Fruit fly (Drosophila melanogaster) whole organism, prepupa: ENCODE measurements around the gene CG14990.

Source experiments
- Blimp-1 ChIP-seq: fragments of 200-800 bp; sonication (Bioruptor generic); optimal IDR thresholded peaks from 3 replicates; lab custom pipeline; 2017; ENCODE audit warnings: missing biosample characterization, missing genetic modification characterization, mild to moderate bottlenecking, moderate library complexity, missing genetic modification reagents
- CG10669 ChIP-seq: fragments of 200-800 bp; sonication (Bioruptor generic); optimal IDR thresholded peaks from 3 replicates; lab custom pipeline; 2018; ENCODE audit warnings: missing biosample characterization, mild to moderate bottlenecking, missing genetic modification characterization, moderate library complexity
- CG11762 ChIP-seq: fragments of 200-800 bp; sonication (Bioruptor generic); optimal IDR thresholded peaks from 3 replicates; lab custom pipeline; 2016; ENCODE audit warnings: missing biosample characterization, missing genetic modification characterization; ENCODE audit not compliant: insufficient read depth
- CG11902 ChIP-seq: fragments of 200-800 bp; sonication (Bioruptor generic); optimal IDR thresholded peaks from 3 replicates; lab custom pipeline; 2016; ENCODE audit warnings: missing biosample characterization, missing genetic modification characterization
- CG15336 ChIP-seq: fragments of 200-800 bp; sonication (Bioruptor generic); IDR thresholded peaks from 2 replicates; pipeline ENCODE4 v1.3.6; 2022; ENCODE audit warnings: missing biosample characterization, missing genetic modification characterization
- CG16779 ChIP-seq: fragments of 200-800 bp; sonication (Bioruptor generic); optimal IDR thresholded peaks from 3 replicates; lab custom pipeline; 2017; ENCODE audit warnings: missing biosample characterization, mild to moderate bottlenecking, missing genetic modification characterization
- CG3032 ChIP-seq: fragments of 200-800 bp; optimal IDR thresholded peaks from 2 replicates; lab custom pipeline; 2019; ENCODE audit warnings: missing biosample characterization, mild to moderate bottlenecking, missing genetic modification characterization, moderate library complexity
- CG34406 ChIP-seq: fragments of 200-800 bp; sonication (Bioruptor generic); optimal IDR thresholded peaks from 3 replicates; lab custom pipeline; 2016; ENCODE audit warnings: missing biosample characterization, missing genetic modification characterization
- CG6276 ChIP-seq: fragments of 200-800 bp; sonication (Bioruptor generic); optimal IDR thresholded peaks from 2 replicates; lab custom pipeline; 2017; ENCODE audit warnings: missing biosample characterization, mild to moderate bottlenecking, missing genetic modification characterization
- CG6808 ChIP-seq: fragments of 200-800 bp; sonication (Bioruptor generic); optimal IDR thresholded peaks from 3 replicates; lab custom pipeline; 2017; ENCODE audit warnings: missing biosample characterization, missing genetic modification characterization, mild to moderate bottlenecking, moderate library complexity, missing genetic modification reagents
- CG7368 ChIP-seq: fragments of 200-800 bp; sonication (Bioruptor generic); optimal IDR thresholded peaks from 3 replicates; lab custom pipeline; 2016; ENCODE audit warnings: missing biosample characterization, missing genetic modification characterization
- CG8119 ChIP-seq: fragments of 200-800 bp; sonication (Bioruptor generic); IDR thresholded peaks from 3 replicates; pipeline ENCODE4 v1.3.6; 2022; ENCODE audit warnings: missing biosample characterization, missing genetic modification characterization
- CG8632 ChIP-seq: fragments of 200-800 bp; sonication (Bioruptor generic); optimal IDR thresholded peaks from 3 replicates; lab custom pipeline; 2016; ENCODE audit warnings: missing biosample characterization, missing genetic modification characterization
- CG9139 ChIP-seq: fragments of 200-800 bp; sonication (Bioruptor generic); optimal IDR thresholded peaks from 3 replicates; lab custom pipeline; 2017; ENCODE audit warnings: missing biosample characterization, mild to moderate bottlenecking, missing genetic modification characterization
- Eip75B ChIP-seq: fragments of 200-800 bp; sonication (Bioruptor generic); optimal IDR thresholded peaks from 3 replicates; lab custom pipeline; 2016; ENCODE audit warnings: missing biosample characterization, missing genetic modification characterization
- Eip78C ChIP-seq: fragments of 200-800 bp; sonication (Bioruptor generic); peaks from one replicate; lab custom pipeline; 2016; ENCODE audit warnings: missing biosample characterization, missing genetic modification characterization
- Eip93F ChIP-seq: fragments of 200-800 bp; sonication (Bioruptor generic); optimal IDR thresholded peaks from 2 replicates; lab custom pipeline; 2016; ENCODE audit warnings: missing biosample characterization, mild to moderate bottlenecking, missing genetic modification characterization
- Ets21C ChIP-seq: fragments of 200-800 bp; sonication (Bioruptor generic); optimal IDR thresholded peaks from 3 replicates; lab custom pipeline; 2016; ENCODE audit warnings: missing biosample characterization, missing genetic modification characterization
- Ets96B ChIP-seq: fragments of 200-800 bp; optimal IDR thresholded peaks from 2 replicates; lab custom pipeline; 2019; ENCODE audit warnings: missing biosample characterization, mild to moderate bottlenecking, missing genetic modification characterization, moderate library complexity
- Hr38 ChIP-seq: sonication (Bioruptor generic); optimal IDR thresholded peaks from 2 replicates; lab custom pipeline; 2016; ENCODE audit warnings: missing biosample characterization, missing genetic modification characterization
- Hr39 ChIP-seq: fragments of 200-800 bp; sonication (Bioruptor generic); optimal IDR thresholded peaks from 2 replicates; lab custom pipeline; 2016; ENCODE audit warnings: missing biosample characterization, missing genetic modification characterization
- Hr4 ChIP-seq: fragments of 200-800 bp; sonication (Bioruptor generic); optimal IDR thresholded peaks from 3 replicates; lab custom pipeline; 2016; ENCODE audit warnings: missing biosample characterization, missing genetic modification characterization
- Met ChIP-seq: fragments of 200-800 bp; sonication (Bioruptor generic); optimal IDR thresholded peaks from 3 replicates; lab custom pipeline; 2016; ENCODE audit warnings: missing biosample characterization, missing genetic modification characterization
- Sox102F ChIP-seq: fragments of 200-800 bp; sonication (Bioruptor generic); optimal IDR thresholded peaks from 2 replicates; lab custom pipeline; 2016; ENCODE audit warnings: missing biosample characterization, mild to moderate bottlenecking, missing genetic modification characterization
- Sox14 ChIP-seq: fragments of 200-800 bp; sonication (Bioruptor generic); optimal IDR thresholded peaks from 3 replicates; lab custom pipeline; 2016; ENCODE audit warnings: missing biosample characterization, missing genetic modification characterization
- achi ChIP-seq: fragments of 200-800 bp; sonication (Bioruptor generic); optimal IDR thresholded peaks from 3 replicates; lab custom pipeline; 2016; ENCODE audit warnings: missing biosample characterization, missing genetic modification characterization
- dac ChIP-seq: fragments of 200-800 bp; sonication (Bioruptor generic); optimal IDR thresholded peaks from 2 replicates; lab custom pipeline; 2017; ENCODE audit warnings: missing biosample characterization, mild to moderate bottlenecking, missing genetic modification characterization
- dsx ChIP-seq: fragments of 200-800 bp; optimal IDR thresholded peaks from 3 replicates; lab custom pipeline; 2019; ENCODE audit warnings: missing biosample characterization, mild to moderate bottlenecking, missing genetic modification characterization, moderate library complexity; ENCODE audit not compliant: poor library complexity, severe bottlenecking
- eg ChIP-seq: fragments of 200-800 bp; sonication (Bioruptor generic); IDR thresholded peaks from 3 replicates; pipeline ENCODE4 v1.3.6; 2022; ENCODE audit warnings: missing biosample characterization, missing genetic modification characterization
- esn ChIP-seq: fragments of 200-800 bp; sonication (Bioruptor generic); optimal IDR thresholded peaks from 2 replicates; lab custom pipeline; 2016; ENCODE audit warnings: missing biosample characterization, mild to moderate bottlenecking, missing genetic modification characterization, moderate library complexity
- fd59A ChIP-seq: fragments of 200-800 bp; sonication (Bioruptor generic); optimal IDR thresholded peaks from 2 replicates; lab custom pipeline; 2017; ENCODE audit warnings: missing biosample characterization, mild to moderate bottlenecking, missing genetic modification characterization, missing genetic modification reagents
- fd85E ChIP-seq: fragments of 200-800 bp; sonication (Bioruptor generic); optimal IDR thresholded peaks from 3 replicates; lab custom pipeline; 2016; ENCODE audit warnings: missing biosample characterization, missing genetic modification characterization
- fkh ChIP-seq: fragments of 200-800 bp; sonication (Bioruptor generic); optimal IDR thresholded peaks from 3 replicates; lab custom pipeline; 2017; ENCODE audit warnings: missing biosample characterization, mild to moderate bottlenecking, missing genetic modification characterization, moderate library complexity
- lz ChIP-seq: fragments of 200-800 bp; sonication (Bioruptor generic); optimal IDR thresholded peaks from 3 replicates; lab custom pipeline; 2016; ENCODE audit warnings: missing biosample characterization, missing genetic modification characterization
- ss ChIP-seq, 2 experiments: fragments of 200-800 bp; sonication (Bioruptor generic); optimal IDR thresholded peaks; 2 replicates in 1 of 2; 3 replicates in 1 of 2; lab custom pipeline; 2017 to 2018; ENCODE audit warnings: mild to moderate bottlenecking in 2 of 2, missing biosample characterization in 2 of 2, missing genetic modification characterization in 2 of 2, moderate library complexity in 1 of 2
- svp ChIP-seq: fragments of 200-800 bp; sonication (Bioruptor generic); peaks from one replicate; lab custom pipeline; 2016; ENCODE audit warnings: missing biosample characterization, missing genetic modification characterization
- topi ChIP-seq: fragments of 200-800 bp; sonication (Bioruptor generic); optimal IDR thresholded peaks from 3 replicates; lab custom pipeline; 2016; ENCODE audit warnings: missing biosample characterization, missing genetic modification characterization
- vri ChIP-seq: fragments of 200-800 bp; sonication (Bioruptor generic); optimal IDR thresholded peaks from 3 replicates; lab custom pipeline; 2016; ENCODE audit warnings: missing biosample characterization, mild to moderate bottlenecking, missing genetic modification characterization

The CG14990 gene

DNA sequence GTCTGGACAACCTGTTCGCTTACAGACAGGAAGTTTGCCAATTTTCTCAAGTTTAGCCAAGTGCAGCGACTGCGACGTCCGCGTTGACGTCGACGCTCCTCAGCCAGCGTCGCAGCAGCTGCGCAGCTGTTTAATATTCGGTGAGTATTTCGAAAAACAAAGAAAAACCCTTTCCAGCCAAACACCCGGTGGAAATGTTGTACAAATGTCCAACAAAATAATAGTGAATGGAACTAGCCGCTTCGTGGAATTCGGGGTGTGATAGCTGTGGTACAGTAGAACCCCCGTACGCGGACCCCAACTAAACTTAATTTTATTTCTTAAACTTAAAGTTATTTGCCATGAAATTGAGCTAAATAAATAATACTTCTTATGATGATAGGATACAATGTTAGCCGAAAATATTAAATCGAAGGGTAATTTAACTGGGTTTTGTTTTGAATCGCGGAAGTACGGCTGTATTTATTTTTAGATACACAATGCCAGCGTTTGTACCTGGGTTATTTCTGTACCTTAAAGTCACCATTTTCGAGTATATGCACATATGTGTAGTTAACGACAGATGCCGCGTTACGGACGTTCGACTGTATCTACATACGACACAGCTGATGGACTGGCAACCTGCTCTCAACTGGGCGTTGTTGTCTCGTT lies 16.0 kb downstream of the CG14990 start (continued):
- TF ChIP-seq Hr39 (GFP tag; lab: Kevin White, UChicago), result peak; percentile 60
- no peak for TF ChIP-seq Blimp-1 (GFP tag; lab: Kevin White, UChicago)
- TF ChIP-seq esn (GFP tag; lab: Kevin White, UChicago), result peak; percentile 61
- peak; percentile 56 for TF ChIP-seq CG34406 (GFP tag; lab: Kevin White, UChicago)
- peak; percentile 74 for TF ChIP-seq CG8119
- TF ChIP-seq Eip75B (GFP tag; lab: Kevin White, UChicago), result peak; percentile 72
- peak; percentile 68 for TF ChIP-seq achi
- peak; percentile 51 to 77 for TF ChIP-seq ss (GFP tag; optimal IDR thresholded peaks at IDR 0.05; lab: Kevin White, UChicago)
- TF ChIP-seq Met, result peak; percentile 67
- TF ChIP-seq CG15336, result peak; percentile 71
- TF ChIP-seq Hr38 (GFP tag; lab: Kevin White, UChicago), result no peak
- peak; percentile 71; the same call in 2 of the 3 replicates for TF ChIP-seq eg
- TF ChIP-seq Ets96B (tag; lab: Kevin White, UChicago), result peak; percentile 53
- no peak for TF ChIP-seq CG9139 (GFP tag; lab: Kevin White, UChicago)
- peak; percentile 28 for TF ChIP-seq dsx (GFP tag; lab: Kevin White, UChicago)
- peak; percentile 6 for TF ChIP-seq fkh (GFP tag; lab: Kevin White, UChicago)
- TF ChIP-seq dac (GFP tag; lab: Kevin White, UChicago), result peak; percentile 51
- peak; percentile 69 for TF ChIP-seq CG3032
- peak; percentile 77 for TF ChIP-seq CG6276
- peak; percentile 26 for TF ChIP-seq Eip93F (GFP tag; lab: Kevin White, UChicago)
- TF ChIP-seq CG10669 (GFP tag; lab: Kevin White, UChicago), result peak; percentile 59
- TF ChIP-seq topi (GFP tag; lab: Kevin White, UChicago), result peak; percentile 64
- peak; percentile 46 for TF ChIP-seq CG11902
- peak; percentile 49 for TF ChIP-seq lz
- peak; percentile 37 for TF ChIP-seq CG7368 (GFP tag; lab: Kevin White, UChicago)
- no peak for TF ChIP-seq fd85E (GFP tag; lab: Kevin White, UChicago)
- peak; percentile 49 for TF ChIP-seq CG8632 (GFP tag; lab: Kevin White, UChicago)
- peak; percentile 79 for TF ChIP-seq svp
- peak; percentile 56 for TF ChIP-seq CG11762 (GFP tag; lab: Kevin White, UChicago)

DNA sequence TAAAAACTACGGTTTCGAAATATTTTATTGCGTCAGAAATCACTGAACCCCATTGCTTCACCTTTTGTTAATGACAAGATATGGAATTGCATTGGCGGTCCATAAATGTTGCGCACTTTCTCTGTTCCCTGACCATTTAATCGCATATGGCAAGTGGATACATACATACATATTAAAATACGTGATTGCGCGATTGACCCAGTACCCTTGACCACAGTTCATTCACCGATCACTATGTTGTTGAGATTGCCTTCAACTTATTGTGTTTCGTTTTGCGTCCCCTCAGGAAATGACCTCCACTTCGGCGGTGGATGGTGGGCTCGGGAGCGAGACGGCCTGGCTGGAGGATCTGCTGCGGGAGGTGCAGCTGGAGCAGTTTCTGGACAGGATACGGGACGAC lies 17.2 kb downstream of the CG14990 start:
- TF ChIP-seq CG9139 (GFP tag; lab: Kevin White, UChicago) (no peak), lz (no peak), svp (peak; percentile 82), CG6808 (no peak), Eip78C (no peak), Sox102F (GFP tag; lab: Kevin White, UChicago) (no peak), Blimp-1 (GFP tag; lab: Kevin White, UChicago) (no peak), Hr4 (GFP tag; lab: Kevin White, UChicago) (no peak), achi (no peak), Sox14 (GFP tag; lab: Kevin White, UChicago) (no peak), fd59A (GFP tag; lab: Kevin White, UChicago) (no peak), vri (GFP tag; lab: Kevin White, UChicago) (peak; percentile 2)

DNA sequence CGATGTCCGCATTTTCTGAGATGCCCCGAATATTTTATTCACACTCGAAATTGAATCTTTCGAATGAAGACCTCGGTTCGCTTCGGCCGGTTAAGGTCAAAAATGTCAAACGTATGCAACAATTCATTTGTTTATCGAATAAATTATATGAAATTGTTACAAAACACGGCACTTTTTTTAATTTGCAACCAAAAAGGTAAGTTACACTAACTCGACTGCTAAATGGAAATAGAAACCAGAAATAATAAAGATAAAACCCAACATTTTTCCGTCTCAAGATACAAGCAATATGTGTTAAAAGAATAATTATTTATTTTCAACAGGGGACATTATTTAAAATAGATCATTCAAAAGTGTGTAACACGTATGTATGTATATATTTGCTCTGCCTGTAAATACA lies 21.0 kb downstream of the CG14990 start:
- TF ChIP-seq svp, result peak; percentile 64
- no peak for TF ChIP-seq Ets21C
- no peak for TF ChIP-seq CG16779
